Worm (Caenorhabditis elegans): ENCODE data around the gene C05B5.12.

- TF ChIP-seq W03F9.2 (tag; optimal IDR thresholded peaks at IDR 0.05) (no peak), him-1 (tag; optimal IDR thresholded peaks at IDR 0.05) (no peak), dao-5 (tag; optimal IDR thresholded peaks at IDR 0.05) (no peak)
Observed at ce11 chrIII:9984604-9985003, 2.6 kb upstream of the C05B5.12 start.

Measured in whole organism, L4/young adult.